Fruit fly (Drosophila melanogaster): ENCODE measurements around the gene CG33986.

dm6 chr3L:15530638-15531225 lies 5.7 kb upstream of the CG33986 start:
- TF ChIP-seq CG8478 (optimal IDR thresholded peaks at IDR 0.05), result no peak
- no peak for TF ChIP-seq Dll (optimal IDR thresholded peaks at IDR 0.05)
- no peak for TF ChIP-seq psq (optimal IDR thresholded peaks at IDR 0.05)
- no peak for TF ChIP-seq usp (GFP tag; optimal IDR thresholded peaks at IDR 0.05)
- no peak for TF ChIP-seq pan (optimal IDR thresholded peaks at IDR 0.05)
- TF ChIP-seq EcR (GFP tag; optimal IDR thresholded peaks at IDR 0.05), result no peak

Data from whole organism.